Worm (Caenorhabditis elegans) whole organism, L1 larva: ENCODE results near the gene C09B9.7.

Experiments
- C16A3.4 ChIP-seq: fragments of 150-350 bp; optimal IDR thresholded peaks from 2 replicates; lab custom pipeline; 2014; ENCODE audit warnings: missing biosample characterization, missing genetic modification characterization
- F16B12.6 ChIP-seq: fragments of 150-350 bp; optimal IDR thresholded peaks from 2 replicates; lab custom pipeline; 2014; ENCODE audit warnings: missing biosample characterization, missing genetic modification characterization
- alr-1 ChIP-seq: fragments of 200-800 bp; sonication (Bioruptor generic); optimal IDR thresholded peaks from 2 replicates; lab custom pipeline; 2018; ENCODE audit warnings: borderline replicate concordance, mild to moderate bottlenecking, missing genetic modification characterization, missing compliant biosample characterization
- ama-1 ChIP-seq: fragments of 150-350 bp; optimal IDR thresholded peaks from 2 replicates; lab custom pipeline; 2014
- blmp-1 ChIP-seq: fragments of 150-350 bp; optimal IDR thresholded peaks from 2 replicates; lab custom pipeline; 2014; ENCODE audit warnings: missing biosample characterization, missing genetic modification characterization
- ceh-63 ChIP-seq: fragments of 200-800 bp; sonication (Bioruptor generic); optimal IDR thresholded peaks from 2 replicates; lab custom pipeline; 2018; ENCODE audit warnings: mild to moderate bottlenecking, missing genetic modification characterization, missing compliant biosample characterization
- ceh-8 ChIP-seq: fragments of 200-800 bp; sonication (Bioruptor generic); optimal IDR thresholded peaks from 2 replicates; lab custom pipeline; 2018; ENCODE audit warnings: mild to moderate bottlenecking, missing genetic modification characterization, moderate library complexity, missing compliant biosample characterization
- ceh-88 ChIP-seq: fragments of 200-800 bp; sonication (Bioruptor generic); IDR thresholded peaks from 2 replicates; pipeline ENCODE4 v1.3.6; 2022; ENCODE audit warnings: missing genetic modification characterization, missing compliant biosample characterization
- ceh-90 ChIP-seq: sonication (generic microtip); optimal IDR thresholded peaks from 2 replicates; lab custom pipeline; 2016; ENCODE audit warnings: missing genetic modification characterization, missing compliant biosample characterization
- dsc-1 ChIP-seq: sonication (generic microtip); optimal IDR thresholded peaks from 2 replicates; lab custom pipeline; 2016; ENCODE audit warnings: mild to moderate bottlenecking, missing genetic modification characterization, missing compliant biosample characterization
- efl-1 ChIP-seq, 4 experiments: fragments of 150-350 bp; optimal IDR thresholded peaks in 3 of 4; peaks in 1 of 4; 1 replicate in 1 of 4; 2 replicates in 3 of 4; lab custom pipeline; 2014; ENCODE audit warnings: missing biosample characterization in 2 of 4, missing genetic modification characterization in 2 of 4, missing genetic modification reagents in 2 of 4
- egl-13 ChIP-seq: sonication (generic microtip); optimal IDR thresholded peaks from 2 replicates; lab custom pipeline; 2016; ENCODE audit warnings: missing genotype, missing genetic modification reagents, missing genetic modification characterization, missing compliant biosample characterization
- egl-27 ChIP-seq, 2 experiments: fragments of 150-350 bp in 1 of 2; sonication (generic microtip); optimal IDR thresholded peaks; 3 replicates each; lab custom pipeline; 2017 to 2018; ENCODE audit warnings: missing biosample characterization in 2 of 2, missing genetic modification characterization in 2 of 2, missing genetic modification reagents in 2 of 2
- ets-5 ChIP-seq: fragments of 200-800 bp; sonication (Bioruptor generic); IDR thresholded peaks from 2 replicates; pipeline ENCODE4 v1.3.6; 2022; ENCODE audit warnings: missing genetic modification characterization, missing compliant biosample characterization
- fkh-10 ChIP-seq: sonication (generic microtip); optimal IDR thresholded peaks from 2 replicates; lab custom pipeline; 2017; ENCODE audit warnings: missing biosample characterization, missing genetic modification reagents, missing genetic modification characterization
- fos-1 ChIP-seq: fragments of 150-350 bp; optimal IDR thresholded peaks from 2 replicates; lab custom pipeline; 2014; ENCODE audit warnings: missing biosample characterization, missing genetic modification characterization
- grh-1 ChIP-seq: fragments of 200-800 bp; sonication (Bioruptor generic); IDR thresholded peaks from 2 replicates; pipeline ENCODE4 v1.3.6; 2022; ENCODE audit warnings: missing genetic modification reagents, missing genetic modification characterization, missing compliant biosample characterization
- hlh-17 ChIP-seq: fragments of 200-800 bp; sonication (Bioruptor generic); optimal IDR thresholded peaks from 2 replicates; lab custom pipeline; 2018; ENCODE audit warnings: missing genetic modification characterization, mild to moderate bottlenecking, missing compliant biosample characterization, moderate library complexity, borderline replicate concordance
- hlh-4 ChIP-seq: sonication (generic microtip); optimal IDR thresholded peaks from 2 replicates; lab custom pipeline; 2016; ENCODE audit warnings: mild to moderate bottlenecking, missing genetic modification characterization, missing compliant biosample characterization
- jun-1 ChIP-seq: fragments of 150-350 bp; optimal IDR thresholded peaks from 2 replicates; lab custom pipeline; 2014; ENCODE audit warnings: missing biosample characterization, missing genetic modification reagents, missing genetic modification characterization
- lin-14 ChIP-seq: fragments of 200-800 bp; sonication (Bioruptor generic); optimal IDR thresholded peaks from 2 replicates; lab custom pipeline; 2018; ENCODE audit warnings: mild to moderate bottlenecking, missing genetic modification characterization, moderate library complexity, missing compliant biosample characterization
- lin-15B ChIP-seq: fragments of 150-350 bp; sonication (generic microtip); optimal IDR thresholded peaks from 3 replicates; lab custom pipeline; 2014; ENCODE audit warnings: missing biosample characterization, missing genetic modification characterization
- lin-35 ChIP-seq, 2 experiments: fragments of 150-350 bp; optimal IDR thresholded peaks; 2 replicates each; lab custom pipeline; 2014; ENCODE audit warnings: missing biosample characterization in 2 of 2, missing genetic modification characterization in 2 of 2, missing genetic modification reagents in 2 of 2
- lin-39 ChIP-seq: fragments of 150-350 bp; optimal IDR thresholded peaks from 2 replicates; lab custom pipeline; 2014; ENCODE audit warnings: missing biosample characterization, missing genetic modification reagents, missing genetic modification characterization
- lsy-2 ChIP-seq, 2 experiments: fragments of 150-350 bp; optimal IDR thresholded peaks; 2 replicates each; lab custom pipeline; 2014; ENCODE audit warnings: missing biosample characterization in 2 of 2, missing genetic modification characterization in 2 of 2
- mep-1 ChIP-seq: fragments of 150-350 bp; optimal IDR thresholded peaks from 2 replicates; lab custom pipeline; 2014; ENCODE audit warnings: missing biosample characterization, missing genetic modification characterization
- nhr-20 ChIP-seq: sonication (generic microtip); optimal IDR thresholded peaks from 2 replicates; lab custom pipeline; 2016; ENCODE audit warnings: mild to moderate bottlenecking, missing genetic modification characterization, missing compliant biosample characterization
- nhr-28 ChIP-seq: fragments of 150-350 bp; optimal IDR thresholded peaks from 2 replicates; lab custom pipeline; 2014; ENCODE audit warnings: missing biosample characterization, missing genetic modification characterization
- nhr-76 ChIP-seq: sonication (generic microtip); optimal IDR thresholded peaks from 2 replicates; lab custom pipeline; 2017; ENCODE audit warnings: missing biosample characterization, missing genetic modification characterization
- nhr-84 ChIP-seq: sonication (generic microtip); optimal IDR thresholded peaks from 2 replicates; lab custom pipeline; 2017; ENCODE audit warnings: missing biosample characterization, missing genetic modification characterization
- nhr-85 ChIP-seq: sonication (generic microtip); peaks from one replicate; lab custom pipeline; 2016; ENCODE audit warnings: missing genetic modification characterization, inconsistent platforms, missing compliant biosample characterization
- pag-3 ChIP-seq: sonication (generic microtip); optimal IDR thresholded peaks from 2 replicates; lab custom pipeline; 2017; ENCODE audit warnings: missing genetic modification characterization, mild to moderate bottlenecking, missing compliant biosample characterization, antibody characterized with exemption, borderline replicate concordance; ENCODE audit not compliant: insufficient read depth
- snu-23 ChIP-seq: sonication (generic microtip); optimal IDR thresholded peaks from 2 replicates; lab custom pipeline; 2016; ENCODE audit warnings: missing genetic modification characterization, missing compliant biosample characterization
- sox-4 ChIP-seq: sonication (generic microtip); optimal IDR thresholded peaks from 2 replicates; lab custom pipeline; 2016; ENCODE audit warnings: missing genetic modification characterization, missing compliant biosample characterization
- sptf-1 ChIP-seq: fragments of 150-350 bp; optimal IDR thresholded peaks from 2 replicates; lab custom pipeline; 2014; ENCODE audit warnings: missing biosample characterization, missing genetic modification characterization
- sup-37 ChIP-seq: fragments of 200-800 bp; sonication (Bioruptor generic); optimal IDR thresholded peaks from 2 replicates; lab custom pipeline; 2018; ENCODE audit warnings: mild to moderate bottlenecking, missing genetic modification characterization, missing compliant biosample characterization
- tbx-2 ChIP-seq: sonication (generic microtip); optimal IDR thresholded peaks from 2 replicates; lab custom pipeline; 2016; ENCODE audit warnings: missing genetic modification characterization, missing compliant biosample characterization
- unc-130 ChIP-seq: fragments of 150-350 bp; optimal IDR thresholded peaks from 2 replicates; lab custom pipeline; 2017; ENCODE audit warnings: missing biosample characterization, missing genetic modification characterization, inconsistent platforms
- unc-30 ChIP-seq: sonication (generic microtip); optimal IDR thresholded peaks from 2 replicates; lab custom pipeline; 2017; ENCODE audit warnings: missing biosample characterization, missing genetic modification characterization
- unc-86 ChIP-seq: sonication (generic microtip); optimal IDR thresholded peaks from 2 replicates; lab custom pipeline; 2016; ENCODE audit warnings: missing genetic modification characterization, missing compliant biosample characterization
- vab-15 ChIP-seq: sonication (generic microtip); optimal IDR thresholded peaks from 2 replicates; lab custom pipeline; 2017; ENCODE audit warnings: missing genotype, mild to moderate bottlenecking, missing genetic modification characterization, missing compliant biosample characterization
- xbp-1 ChIP-seq: sonication (generic microtip); optimal IDR thresholded peaks from 2 replicates; lab custom pipeline; 2016; ENCODE audit warnings: missing genetic modification characterization, missing compliant biosample characterization
- zag-1 ChIP-seq: fragments of 150-350 bp; optimal IDR thresholded peaks from 2 replicates; lab custom pipeline; 2014; ENCODE audit warnings: missing biosample characterization, missing genetic modification characterization

The C09B9.7 gene

ce11 chrIV:5060984-5061383 lies at the start of gene C09B9.7:
Gene C09B9.7 (minus strand): TSS chrIV:5061084.
- TF ChIP-seq nhr-28 (tag; lab: Kevin White, UChicago) (no peak), unc-130 (tag; lab: Kevin White, UChicago) (no peak), fos-1 (no peak), lin-15B (tag; lab: Kevin White, UChicago) (no peak), hlh-4 (tag; lab: Kevin White, UChicago) (no peak), lin-14 (GFP tag; lab: Kevin White, UChicago) (no peak), snu-23 (GFP tag; lab: Kevin White, UChicago) (no peak), egl-13 (tag; lab: Kevin White, UChicago) (no peak), grh-1 (GFP tag; lab: Robert Waterston, UW) (no peak), tbx-2 (tag; lab: Kevin White, UChicago) (no peak), vab-15 (tag; lab: Kevin White, UChicago) (no peak), F16B12.6 (tag; lab: Kevin White, UChicago) (no peak)

- TF ChIP-seq nhr-85 (tag; lab: Kevin White, UChicago) (peak; percentile 20), lin-39 (tag; lab: Kevin White, UChicago) (no peak)
Observed at ce11 chrIV:5110391-5110930, 49.6 kb upstream of the C09B9.7 start.

ce11 chrIV:5109943-5110342 lies 49.1 kb upstream of the C09B9.7 start:
- TF ChIP-seq sptf-1 (tag; lab: Kevin White, UChicago) = no peak
- no peak for TF ChIP-seq xbp-1 (tag; lab: Kevin White, UChicago)
- no peak for TF ChIP-seq efl-1 (optimal IDR thresholded peaks at IDR 0.05; lab: Kevin White, UChicago)
- TF ChIP-seq efl-1 (GFP tag; optimal IDR thresholded peaks at IDR 0.05 in 1 of 2; lab: Kevin White, UChicago) = peak in 1 of 2 experiments; percentile 55
- TF ChIP-seq, all 84 proteins: peak for 1

DNA sequence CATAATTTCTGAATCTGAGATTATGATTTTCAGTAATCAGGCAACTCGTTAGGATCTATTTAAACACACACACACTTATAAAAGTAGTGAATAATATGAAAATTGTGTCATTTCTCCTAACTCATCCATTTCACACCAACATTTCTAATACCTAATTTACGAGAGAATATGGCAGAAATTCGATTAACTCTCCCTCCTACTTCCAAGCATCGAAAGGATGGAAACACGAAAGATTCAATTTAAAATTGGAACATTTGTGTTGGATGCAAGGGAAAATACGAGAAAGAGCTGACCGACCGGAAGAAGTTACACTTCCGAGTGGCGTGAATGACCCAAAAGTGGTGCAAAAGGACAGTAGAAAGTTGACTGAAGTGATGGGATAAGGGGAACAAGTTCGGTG lies 48.1 kb upstream of the C09B9.7 start:
- TF ChIP-seq unc-30 (tag; lab: Kevin White, UChicago) (no peak), ceh-8 (no peak), C16A3.4 (tag; lab: Kevin White, UChicago) (no peak), ceh-90 (tag; lab: Kevin White, UChicago) (no peak), sox-4 (tag; lab: Kevin White, UChicago) (no peak), egl-13 (tag; lab: Kevin White, UChicago) (no peak), nhr-85 (tag; lab: Kevin White, UChicago) (no peak)
- TF ChIP-seq, all 84 proteins: peak for 0

- TF ChIP-seq zag-1 (tag; lab: Kevin White, UChicago) (peak; percentile 24), lin-35 (GFP tag; optimal IDR thresholded peaks at IDR 0.05; lab: Kevin White, UChicago) (peak in 1 of 2 experiments; percentile 44), egl-27 (tag; optimal IDR thresholded peaks at IDR 0.05; lab: Kevin White, UChicago) (no peak), lin-15B (tag; lab: Kevin White, UChicago) (no peak), nhr-76 (tag; lab: Kevin White, UChicago) (no peak), ceh-88 (GFP tag; lab: Robert Waterston, UW) (no peak), mep-1 (no peak), jun-1 (tag; lab: Kevin White, UChicago) (no peak), blmp-1 (tag; lab: Kevin White, UChicago) (peak; percentile 61), sup-37 (GFP tag; lab: Kevin White, UChicago) (no peak), ets-5 (no peak), ama-1 (lab: Kevin White, UChicago) (no peak), efl-1 (optimal IDR thresholded peaks at IDR 0.05; lab: Kevin White, UChicago) (peak; percentile 36 to 44), efl-1 (GFP tag; optimal IDR thresholded peaks at IDR 0.05 in 1 of 2; lab: Kevin White, UChicago) (peak in 1 of 2 experiments; percentile 78), ceh-63 (no peak), hlh-17 (GFP tag; lab: Kevin White, UChicago) (no peak), fkh-10 (GFP tag; lab: Kevin White, UChicago) (peak; percentile 40), unc-86 (peak; percentile 21), lsy-2 (tag; optimal IDR thresholded peaks at IDR 0.05; lab: Kevin White, UChicago) (peak; percentile 19 to 75), C16A3.4 (tag; lab: Kevin White, UChicago) (no peak), dsc-1 (tag; lab: Kevin White, UChicago) (no peak), alr-1 (tag; lab: Kevin White, UChicago) (no peak), pag-3 (no peak), nhr-84 (no peak), nhr-20 (tag; lab: Kevin White, UChicago) (no peak)
Observed at ce11 chrIV:5103229-5103894, 42.5 kb upstream of the C09B9.7 start, which contains the start of gene C02B10.3. Gene C02B10.3 (minus strand): TSS chrIV:5103279.
